Worm (Caenorhabditis elegans): Measurements from ENCODE around the gene unc-86.

- TF ChIP-seq ceh-48 (tag; optimal IDR thresholded peaks at IDR 0.05), result no peak
- no peak for TF ChIP-seq nhr-11 (tag; optimal IDR thresholded peaks at IDR 0.05)
- TF ChIP-seq nfya-1 (tag; optimal IDR thresholded peaks at IDR 0.05), result no peak
- no peak for TF ChIP-seq ceh-24 (tag; optimal IDR thresholded peaks at IDR 0.05)
- no peak for TF ChIP-seq ets-4 (tag; optimal IDR thresholded peaks at IDR 0.05)
Observed at ce11 chrIII:8228916-8229315, 12.8 kb upstream of the unc-86 start.

All from whole organism, late embryonic.